Fruit fly (Drosophila melanogaster) S2 (cell line): ENCODE data around the gene CG6511.
A peak's percentile ranks its signal among the peaks of the same experiment; 100 is the strongest.

Experiments
- CG8478 ChIP-seq: fragments of >200 bp; optimal IDR thresholded peaks from 2 replicates; lab custom pipeline; 2018
- CTCF ChIP-seq, 2 experiments: fragments of >200 bp; optimal IDR thresholded peaks; 2 replicates each; lab custom pipeline; 2018

The CG6511 gene

dm6 chr3L:8731494-8731994, 10.4 kb downstream of the CG6511 start, which contains the start of gene Cp16:
Cp16 (plus strand) TSS chr3L:8731944.
- no peak for TF ChIP-seq CG8478 (lab: Kevin White, UChicago)
- no peak for TF ChIP-seq CTCF (optimal IDR thresholded peaks at IDR 0.05; lab: Kevin White, UChicago)

- no peak for TF ChIP-seq CG8478 (lab: Kevin White, UChicago)
- no peak for TF ChIP-seq CTCF (optimal IDR thresholded peaks at IDR 0.05; lab: Kevin White, UChicago)
Observed at dm6 chr3L:8741051-8741468, 19.9 kb downstream of the CG6511 start.

dm6 chr3L:8745210-8745609, 24.1 kb downstream of the CG6511 start, which contains the start of gene Prm:
Prm (minus strand) TSS chr3L:8745310.
- no peak for TF ChIP-seq CTCF (optimal IDR thresholded peaks at IDR 0.05; lab: Kevin White, UChicago)
- TF ChIP-seq CG8478 (lab: Kevin White, UChicago) = no peak

- TF ChIP-seq CTCF (optimal IDR thresholded peaks at IDR 0.05; lab: Kevin White, UChicago) (no peak), CG8478 (lab: Kevin White, UChicago) (no peak)
Observed at dm6 chr3L:8746519-8746918, 25.4 kb downstream of the CG6511 start.

- TF ChIP-seq CTCF (optimal IDR thresholded peaks at IDR 0.05; lab: Kevin White, UChicago) (no peak), CG8478 (lab: Kevin White, UChicago) (no peak)
Observed at dm6 chr3L:8748323-8748722, 27.2 kb downstream of the CG6511 start.

- TF ChIP-seq CG8478 (lab: Kevin White, UChicago) (no peak), CTCF (optimal IDR thresholded peaks at IDR 0.05; lab: Kevin White, UChicago) (peak; percentile 85 to 98)
Observed at dm6 chr3L:8748839-8749238, 27.7 kb downstream of the CG6511 start.

- TF ChIP-seq CG8478 (lab: Kevin White, UChicago) = no peak
- TF ChIP-seq CTCF (optimal IDR thresholded peaks at IDR 0.05; lab: Kevin White, UChicago) = no peak
Observed at dm6 chr3L:8749676-8750654, 28.8 kb downstream of the CG6511 start, which contains the start of gene CG13306. CG13306 (minus strand) TSS chr3L:8749726.

- TF ChIP-seq CG8478 (lab: Kevin White, UChicago) = no peak
- TF ChIP-seq CTCF (optimal IDR thresholded peaks at IDR 0.05; lab: Kevin White, UChicago) = no peak
Observed at dm6 chr3L:8751262-8751661, 30.1 kb downstream of the CG6511 start.

dm6 chr3L:8753592-8753991, 32.5 kb downstream of the CG6511 start, which contains the start of gene Fhos:
Fhos (plus strand) TSS chr3L:8753619.
- TF ChIP-seq CG8478 (lab: Kevin White, UChicago) = no peak
- no peak for TF ChIP-seq CTCF (optimal IDR thresholded peaks at IDR 0.05; lab: Kevin White, UChicago)

- TF ChIP-seq CTCF (optimal IDR thresholded peaks at IDR 0.05; lab: Kevin White, UChicago) = no peak
- no peak for TF ChIP-seq CG8478 (lab: Kevin White, UChicago)
Observed at dm6 chr3L:8755689-8756088, 34.6 kb downstream of the CG6511 start, which contains the start of gene CG6576. CG6576 (plus strand) TSS chr3L:8755989.

dm6 chr3L:8763037-8763454, 41.9 kb downstream of the CG6511 start:
- TF ChIP-seq CTCF (optimal IDR thresholded peaks at IDR 0.05; lab: Kevin White, UChicago) (no peak), CG8478 (lab: Kevin White, UChicago) (no peak)

dm6 chr3L:8763794-8764193, 42.7 kb downstream of the CG6511 start:
- TF ChIP-seq CG8478 (lab: Kevin White, UChicago) (no peak), CTCF (optimal IDR thresholded peaks at IDR 0.05; lab: Kevin White, UChicago) (no peak)

dm6 chr3L:8765493-8765892, 44.4 kb downstream of the CG6511 start:
- TF ChIP-seq CTCF (optimal IDR thresholded peaks at IDR 0.05; lab: Kevin White, UChicago) (no peak), CG8478 (lab: Kevin White, UChicago) (no peak)

- TF ChIP-seq CTCF (optimal IDR thresholded peaks at IDR 0.05; lab: Kevin White, UChicago) (no peak), CG8478 (lab: Kevin White, UChicago) (no peak)
Observed at dm6 chr3L:8765969-8766538, 44.9 kb downstream of the CG6511 start.

- no peak for TF ChIP-seq CTCF (optimal IDR thresholded peaks at IDR 0.05; lab: Kevin White, UChicago)
- no peak for TF ChIP-seq CG8478 (lab: Kevin White, UChicago)
Observed at dm6 chr3L:8767876-8768275, 46.8 kb downstream of the CG6511 start.
